Fruit fly (Drosophila melanogaster): ENCODE data around the gene Sfxn1-3.
A peak's percentile ranks its signal among the peaks of the same experiment; 100 is the strongest.

DNA sequence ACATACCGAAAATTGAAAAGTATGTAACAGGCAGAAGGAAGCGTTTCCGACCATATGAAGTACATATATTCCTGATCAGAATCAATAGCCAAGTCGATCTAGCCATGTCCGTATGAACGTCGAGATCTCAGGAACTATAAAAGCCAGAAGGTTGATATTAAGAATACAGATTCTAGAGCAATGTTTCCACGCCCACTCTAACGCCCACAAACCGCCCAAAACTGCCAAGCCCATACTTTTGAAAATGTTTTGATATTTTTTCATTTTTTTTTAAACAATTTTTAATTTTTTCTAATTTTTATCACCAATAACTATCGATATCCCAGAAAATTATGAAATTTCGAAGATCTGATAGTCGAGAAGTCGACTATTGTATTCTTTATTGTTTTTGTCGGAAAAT, 16.4 kb upstream of the Sfxn1-3 start:
- TF ChIP-seq foxo (GFP tag; optimal IDR thresholded peaks at IDR 0.05) (no peak), Hnf4 (GFP tag; optimal IDR thresholded peaks at IDR 0.05) (no peak), dsf (GFP tag; optimal IDR thresholded peaks at IDR 0.05; ENCODE audit: borderline replicate concordance) (no peak), usp (GFP tag; optimal IDR thresholded peaks at IDR 0.05) (no peak), psq (GFP tag; optimal IDR thresholded peaks at IDR 0.05) (no peak), Dfd (GFP tag; optimal IDR thresholded peaks at IDR 0.05) (peak; percentile 90), Abd-B (GFP tag; optimal IDR thresholded peaks at IDR 0.05) (no peak), h (GFP tag; optimal IDR thresholded peaks at IDR 0.05) (no peak), OdsH (GFP tag; optimal IDR thresholded peaks at IDR 0.05) (no peak), ey (GFP tag; optimal IDR thresholded peaks at IDR 0.05) (no peak), Vsx2 (GFP tag; optimal IDR thresholded peaks at IDR 0.05; ENCODE audit: partially characterized antibody) (no peak)
